Worm (Caenorhabditis elegans): ENCODE measurements around the gene D1086.9.

The D1086.9 gene

DNA sequence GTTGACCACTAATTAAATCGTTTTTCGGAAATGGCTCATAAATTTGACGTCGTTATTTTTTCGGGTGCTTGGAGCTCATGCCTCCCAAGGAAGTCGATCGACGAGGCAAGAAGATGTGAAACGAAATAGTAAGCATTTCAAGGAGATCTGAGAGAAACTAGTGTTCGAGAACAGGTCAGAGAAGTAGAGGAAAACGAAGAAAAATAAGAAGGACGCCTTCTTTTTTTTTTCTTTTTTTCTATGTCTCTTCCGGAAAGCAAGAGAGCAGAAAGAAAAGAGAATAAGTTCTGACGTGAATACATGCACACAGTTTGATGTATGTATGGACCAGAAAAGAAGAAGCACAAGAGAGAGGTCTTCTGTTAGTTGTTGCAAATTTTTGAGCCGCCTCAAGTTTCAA is 39.6 kb downstream of the D1086.9 start (continued):
- TF ChIP-seq pqm-1 (tag; optimal IDR thresholded peaks at IDR 0.05) (no peak), aly-2 (tag; optimal IDR thresholded peaks at IDR 0.05) (no peak)

DNA sequence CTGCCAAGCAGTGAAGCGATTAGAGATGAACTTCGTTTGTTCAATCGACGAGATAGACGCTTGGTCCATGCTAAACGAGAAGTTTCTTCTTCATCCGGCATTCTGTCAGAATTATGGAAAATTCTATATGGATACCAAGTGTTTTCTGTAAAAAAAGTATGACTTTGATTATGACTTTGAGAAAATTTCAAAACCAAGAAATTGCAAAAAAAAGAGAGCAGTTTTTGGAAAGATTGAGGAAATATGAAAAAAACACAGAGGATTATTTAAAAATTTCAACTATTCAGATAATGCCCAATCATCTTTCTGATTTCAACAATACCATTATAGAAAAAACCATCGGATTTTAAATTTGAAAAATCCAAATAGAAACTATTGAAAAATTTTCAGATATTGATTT is 41.2 kb downstream of the D1086.9 start, which contains the start of gene par-1:
par-1 (minus strand) TSS at position 101 of the 400 bp plus-strand sequence.
- TF ChIP-seq jun-1 (tag; optimal IDR thresholded peaks at IDR 0.05) (no peak), sea-2 (GFP tag; optimal IDR thresholded peaks at IDR 0.05) (no peak), nhr-28 (tag; optimal IDR thresholded peaks at IDR 0.05) (no peak), nhr-23 (tag; optimal IDR thresholded peaks at IDR 0.05) (no peak), ceh-82 (tag; optimal IDR thresholded peaks at IDR 0.05) (no peak)

- TF ChIP-seq ama-1 (optimal IDR thresholded peaks at IDR 0.05) (no peak), pqm-1 (tag; optimal IDR thresholded peaks at IDR 0.05) (no peak), lsy-12 (tag; optimal IDR thresholded peaks at IDR 0.05) (no peak), pha-4 (tag; optimal IDR thresholded peaks at IDR 0.05) (no peak), daf-12 (tag; optimal IDR thresholded peaks at IDR 0.05) (no peak), skn-1 (tag; optimal IDR thresholded peaks at IDR 0.05) (no peak), sea-2 (GFP tag; optimal IDR thresholded peaks at IDR 0.05) (no peak), fkh-10 (GFP tag; optimal IDR thresholded peaks at IDR 0.05) (no peak), nhr-77 (tag; optimal IDR thresholded peaks at IDR 0.05) (no peak), eor-1 (tag; optimal IDR thresholded peaks at IDR 0.05) (no peak), lin-15B (tag; optimal IDR thresholded peaks at IDR 0.05) (no peak), nhr-11 (tag; optimal IDR thresholded peaks at IDR 0.05) (no peak), fkh-2 (tag; optimal IDR thresholded peaks at IDR 0.05) (no peak), ceh-28 (tag; optimal IDR thresholded peaks at IDR 0.05) (no peak), elt-3 (tag; optimal IDR thresholded peaks at IDR 0.05) (no peak)
These were observed 42.1 kb downstream of the D1086.9 start, which contains the start of gene acs-10 for ce11 chrV:14146199-14146598. Gene acs-10, plus strand, starts transcription at chrV:14146499.

ce11 chrV:14147114-14147513 is 43.0 kb downstream of the D1086.9 start:
- no peak for TF ChIP-seq nhr-76 (tag; optimal IDR thresholded peaks at IDR 0.05)
- no peak for TF ChIP-seq ztf-11 (tag; optimal IDR thresholded peaks at IDR 0.05)

DNA sequence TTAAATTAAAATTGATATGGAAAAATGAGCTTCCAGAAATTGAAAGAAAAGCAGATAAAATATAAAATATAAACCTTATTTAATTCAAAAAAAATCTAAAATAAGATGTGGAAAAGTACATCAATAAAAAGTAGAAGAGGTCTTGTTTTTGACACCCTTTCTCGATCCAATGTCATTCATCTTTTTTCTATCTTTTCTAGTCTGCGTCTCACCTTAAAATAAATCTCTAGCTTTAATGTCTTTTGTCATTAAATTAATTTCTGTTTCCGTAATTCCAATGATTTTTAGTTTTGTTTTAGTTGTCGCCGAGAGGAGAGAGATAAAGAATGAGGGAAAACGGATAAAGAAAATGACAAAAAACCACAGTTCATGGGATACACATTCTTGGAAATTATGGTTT is 45.1 kb downstream of the D1086.9 start:
- TF ChIP-seq mdl-1 (tag; optimal IDR thresholded peaks at IDR 0.05) = no peak
- no peak for TF ChIP-seq ceh-28 (tag; optimal IDR thresholded peaks at IDR 0.05)
- no peak for TF ChIP-seq pha-4 (tag; optimal IDR thresholded peaks at IDR 0.05)
- no peak for TF ChIP-seq eor-1 (tag; optimal IDR thresholded peaks at IDR 0.05)
- TF ChIP-seq elt-3 (tag; optimal IDR thresholded peaks at IDR 0.05) = no peak
- no peak for TF ChIP-seq unc-39 (tag; optimal IDR thresholded peaks at IDR 0.05)
- no peak for TF ChIP-seq lin-39 (tag; optimal IDR thresholded peaks at IDR 0.05)
- no peak for TF ChIP-seq ceh-16 (tag; optimal IDR thresholded peaks at IDR 0.05)
- no peak for TF ChIP-seq tbx-2 (tag; optimal IDR thresholded peaks at IDR 0.05)
- TF ChIP-seq unc-62 (GFP tag; optimal IDR thresholded peaks at IDR 0.05) = no peak
- no peak for TF ChIP-seq nhr-43 (tag; optimal IDR thresholded peaks at IDR 0.05; ENCODE audit: poor library complexity, severe bottlenecking)
- TF ChIP-seq ceh-9 (tag; optimal IDR thresholded peaks at IDR 0.05) = no peak
- no peak for TF ChIP-seq egl-27 (tag; optimal IDR thresholded peaks at IDR 0.05)
- no peak for TF ChIP-seq pqm-1 (tag; optimal IDR thresholded peaks at IDR 0.05)
- TF ChIP-seq ztf-11 (tag; optimal IDR thresholded peaks at IDR 0.05) = no peak
- no peak for TF ChIP-seq hmg-11 (tag; optimal IDR thresholded peaks at IDR 0.05)
- no peak for TF ChIP-seq nhr-28 (tag; optimal IDR thresholded peaks at IDR 0.05)
- no peak for TF ChIP-seq ztf-4 (tag; optimal IDR thresholded peaks at IDR 0.05)
- TF ChIP-seq sea-2 (GFP tag; optimal IDR thresholded peaks at IDR 0.05) = no peak
- TF ChIP-seq nhr-12 (tag; optimal IDR thresholded peaks at IDR 0.05) = no peak

DNA sequence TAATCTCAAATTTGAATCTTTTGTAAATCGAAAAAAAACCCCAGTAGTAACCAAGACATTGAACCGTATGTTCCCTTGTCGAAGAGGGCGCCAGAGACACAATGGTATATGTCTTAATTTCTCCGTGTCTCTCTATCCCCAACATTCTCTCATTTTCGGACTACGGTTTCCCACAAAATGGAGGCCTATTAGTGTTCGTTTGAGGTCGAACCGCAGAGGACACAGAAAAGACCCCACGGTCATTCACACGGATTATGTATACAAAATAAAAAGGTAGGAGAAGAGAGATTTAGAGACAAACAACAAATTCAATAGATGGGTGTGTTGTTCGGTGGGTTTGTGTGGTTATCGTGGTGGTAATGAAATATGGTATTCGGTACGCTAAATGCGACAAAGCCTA is 46.9 kb downstream of the D1086.9 start:
- no peak for TF ChIP-seq lin-39 (tag; optimal IDR thresholded peaks at IDR 0.05)
- TF ChIP-seq fkh-10 (GFP tag; optimal IDR thresholded peaks at IDR 0.05) = no peak
- TF ChIP-seq nhr-43 (tag; optimal IDR thresholded peaks at IDR 0.05; ENCODE audit: poor library complexity, severe bottlenecking) = no peak
- TF ChIP-seq ceh-82 (tag; optimal IDR thresholded peaks at IDR 0.05) = no peak
- peak; percentile 69 for TF ChIP-seq nhr-25 (tag; optimal IDR thresholded peaks at IDR 0.05)
